Fruit fly (Drosophila melanogaster) whole organism, embryonic: ENCODE data around the gene ovm.

Experiments
- ATbp ChIP-seq: fragments of 200-800 bp; sonication (Bioruptor generic); optimal IDR thresholded peaks from 2 replicates; lab custom pipeline; 2017; ENCODE audit warnings: missing biosample characterization, mild to moderate bottlenecking, missing genetic modification characterization, missing genetic modification reagents
- Abd-B ChIP-seq: fragments of 200-800 bp; sonication (Bioruptor generic); optimal IDR thresholded peaks from 2 replicates; lab custom pipeline; 2018; ENCODE audit warnings: missing biosample characterization, mild to moderate bottlenecking, missing genetic modification characterization, moderate library complexity
- Ada2b ChIP-seq: fragments of 200-800 bp; sonication (Bioruptor generic); IDR thresholded peaks from 2 replicates; pipeline ENCODE4 v1.3.6; 2022; ENCODE audit warnings: missing biosample characterization, missing genetic modification characterization
- Adf1 ChIP-seq: fragments of 200-800 bp; sonication (Bioruptor generic); IDR thresholded peaks from 2 replicates; pipeline ENCODE4 v1.3.6; 2022; ENCODE audit warnings: missing biosample characterization, missing genetic modification characterization
- Awh ChIP-seq: fragments of 200-800 bp; sonication (Bioruptor generic); IDR thresholded peaks from 2 replicates; pipeline ENCODE4, ENCODE4 v1.3.6; 2022; ENCODE audit warnings: missing biosample characterization, missing genetic modification characterization
- Blimp-1 ChIP-seq: fragments of 200-800 bp; sonication (Bioruptor generic); optimal IDR thresholded peaks from 3 replicates; lab custom pipeline; 2018; ENCODE audit warnings: missing biosample characterization, missing genetic modification characterization, mild to moderate bottlenecking, moderate library complexity, missing genetic modification reagents
- CG10147 ChIP-seq: fragments of 200-800 bp; sonication (Bioruptor generic); optimal IDR thresholded peaks from 2 replicates; lab custom pipeline; 2019; ENCODE audit warnings: missing biosample characterization, mild to moderate bottlenecking, missing genetic modification characterization, moderate library complexity
- CG10543 ChIP-seq: fragments of 200-800 bp; sonication (Bioruptor generic); optimal IDR thresholded peaks from 3 replicates; lab custom pipeline; 2017; ENCODE audit warnings: missing biosample characterization, mild to moderate bottlenecking, missing genetic modification characterization, moderate library complexity
- CG12219 ChIP-seq: fragments of 200-800 bp; sonication (Bioruptor generic); optimal IDR thresholded peaks from 3 replicates; lab custom pipeline; 2018; ENCODE audit warnings: missing biosample characterization, mild to moderate bottlenecking, missing genetic modification characterization
- CG14050 ChIP-seq: fragments of 200-800 bp; sonication (Bioruptor generic); IDR thresholded peaks from 3 replicates; pipeline ENCODE4 v1.3.6; 2022; ENCODE audit warnings: missing biosample characterization, missing genetic modification characterization
- CG14710 ChIP-seq: fragments of 200-800 bp; sonication (Bioruptor generic); optimal IDR thresholded peaks from 3 replicates; lab custom pipeline; 2019; ENCODE audit warnings: missing biosample characterization, mild to moderate bottlenecking, missing genetic modification characterization, moderate library complexity
- CG15011 ChIP-seq: fragments of 200-800 bp; sonication (Bioruptor generic); optimal IDR thresholded peaks from 3 replicates; lab custom pipeline; 2018; ENCODE audit warnings: missing biosample characterization, mild to moderate bottlenecking, missing genetic modification characterization
- CG1603 ChIP-seq: fragments of 200-800 bp; sonication (Bioruptor generic); optimal IDR thresholded peaks from 2 replicates; lab custom pipeline; 2019; ENCODE audit warnings: missing biosample characterization, mild to moderate bottlenecking, missing genetic modification characterization, moderate library complexity
- CG17359 ChIP-seq: fragments of 200-800 bp; sonication (Bioruptor generic); optimal IDR thresholded peaks from 3 replicates; lab custom pipeline; 2018; ENCODE audit warnings: missing biosample characterization, mild to moderate bottlenecking, missing genetic modification characterization, moderate library complexity
- CG17385 ChIP-seq: fragments of 200-800 bp; sonication (Bioruptor generic); optimal IDR thresholded peaks from 3 replicates; lab custom pipeline; 2018; ENCODE audit warnings: missing biosample characterization, mild to moderate bottlenecking, missing genetic modification characterization
- CG2875 ChIP-seq: fragments of 200-800 bp; sonication (Bioruptor generic); optimal IDR thresholded peaks from 2 replicates; lab custom pipeline; 2017; ENCODE audit warnings: missing biosample characterization, mild to moderate bottlenecking, missing genetic modification characterization, missing genetic modification reagents
- CG4282 ChIP-seq: fragments of 200-800 bp; sonication (Bioruptor generic); optimal IDR thresholded peaks from 2 replicates; lab custom pipeline; 2016; ENCODE audit warnings: missing biosample characterization, missing genetic modification characterization
- CG4404 ChIP-seq: fragments of 200-800 bp; sonication (Bioruptor generic); IDR thresholded peaks from 2 replicates; pipeline ENCODE4 v1.3.6; 2022; ENCODE audit warnings: missing biosample characterization, missing genetic modification characterization
- CG5245 ChIP-seq: fragments of 200-800 bp; sonication (Bioruptor generic); optimal IDR thresholded peaks from 3 replicates; lab custom pipeline; 2016; ENCODE audit warnings: missing biosample characterization, missing genetic modification characterization
- CG6272 ChIP-seq: fragments of 200-800 bp; sonication (Bioruptor generic); IDR thresholded peaks from 2 replicates; pipeline ENCODE4 v1.3.6; 2022; ENCODE audit warnings: missing biosample characterization, missing genetic modification characterization
- CG6854 ChIP-seq: fragments of 200-800 bp; sonication (Bioruptor generic); optimal IDR thresholded peaks from 3 replicates; lab custom pipeline; 2017; ENCODE audit warnings: missing biosample characterization, mild to moderate bottlenecking, missing genetic modification characterization
- CG8290 ChIP-seq, 3 experiments: fragments of 200-800 bp; sonication (Bioruptor generic); optimal IDR thresholded peaks; 2 replicates each; lab custom pipeline; 2016 to 2019; ENCODE audit warnings: missing biosample characterization in 3 of 3, missing genetic modification characterization in 3 of 3, mild to moderate bottlenecking in 2 of 3, moderate library complexity in 1 of 3
- CG8388 ChIP-seq: fragments of 200-800 bp; sonication (Bioruptor generic); optimal IDR thresholded peaks from 2 replicates; lab custom pipeline; 2019; ENCODE audit warnings: missing biosample characterization, mild to moderate bottlenecking, missing genetic modification characterization, moderate library complexity
- Fer1 ChIP-seq: fragments of 200-800 bp; sonication (Bioruptor generic); optimal IDR thresholded peaks from 2 replicates; lab custom pipeline; 2017; ENCODE audit warnings: missing biosample characterization, mild to moderate bottlenecking, missing genetic modification characterization
- HLH4C ChIP-seq: fragments of 200-800 bp; sonication (Bioruptor generic); IDR thresholded peaks from 3 replicates; pipeline ENCODE4 v1.3.6; 2022; ENCODE audit warnings: missing biosample characterization, missing genetic modification characterization; ENCODE audit not compliant: partially characterized antibody
- Hey ChIP-seq: fragments of 200-800 bp; sonication (Bioruptor generic); optimal IDR thresholded peaks from 3 replicates; lab custom pipeline; 2018; ENCODE audit warnings: missing biosample characterization, mild to moderate bottlenecking, missing genetic modification characterization
- HmgD ChIP-seq: fragments of 200-800 bp; sonication (Bioruptor generic); optimal IDR thresholded peaks from 3 replicates; lab custom pipeline; 2016; ENCODE audit warnings: missing biosample characterization, missing genetic modification characterization
- HmgZ ChIP-seq: fragments of 200-800 bp; sonication (Bioruptor generic); optimal IDR thresholded peaks from 2 replicates; lab custom pipeline; 2018; ENCODE audit warnings: missing biosample characterization, mild to moderate bottlenecking, missing genetic modification characterization
- Hr3 ChIP-seq: fragments of 200-800 bp; sonication (Bioruptor generic); optimal IDR thresholded peaks from 3 replicates; lab custom pipeline; 2016; ENCODE audit warnings: missing biosample characterization, missing genetic modification characterization
- Hr78 ChIP-seq, 2 experiments: fragments of 200-800 bp in 1 of 2; fragments of >200 bp in 1 of 2; sonication (Bioruptor generic) in 1 of 2; optimal IDR thresholded peaks; 2 replicates each; lab custom pipeline; 2017 to 2019; ENCODE audit warnings: missing biosample characterization in 2 of 2, missing genetic modification characterization in 2 of 2, mild to moderate bottlenecking in 1 of 2, moderate library complexity in 1 of 2
- MTF-1 ChIP-seq: fragments of 200-800 bp; sonication (Bioruptor generic); optimal IDR thresholded peaks from 2 replicates; lab custom pipeline; 2018; ENCODE audit warnings: missing biosample characterization, mild to moderate bottlenecking, missing genetic modification characterization, borderline replicate concordance
- Meics ChIP-seq: fragments of 200-800 bp; sonication (Bioruptor generic); optimal IDR thresholded peaks from 2 replicates; lab custom pipeline; 2017; ENCODE audit warnings: missing biosample characterization, mild to moderate bottlenecking, missing genetic modification characterization
- Mes4 ChIP-seq: fragments of 200-800 bp; sonication (Bioruptor generic); optimal IDR thresholded peaks from 2 replicates; lab custom pipeline; 2016; ENCODE audit warnings: missing biosample characterization, missing genetic modification characterization
- Scr ChIP-seq: fragments of 200-800 bp; sonication (Bioruptor generic); IDR thresholded peaks from 2 replicates; pipeline ENCODE4 v1.3.6; 2022; ENCODE audit warnings: missing biosample characterization, missing genetic modification characterization; ENCODE audit not compliant: partially characterized antibody
- Side ChIP-seq: fragments of 200-800 bp; sonication (Bioruptor generic); optimal IDR thresholded peaks from 2 replicates; lab custom pipeline; 2016; ENCODE audit warnings: missing biosample characterization, missing genetic modification characterization
- Usf ChIP-seq: fragments of 200-800 bp; sonication (Bioruptor generic); optimal IDR thresholded peaks from 2 replicates; lab custom pipeline; 2017; ENCODE audit warnings: missing genotype, missing biosample characterization, missing genetic modification characterization
- ap ChIP-seq: fragments of 200-800 bp; sonication (Bioruptor generic); IDR thresholded peaks from 2 replicates; pipeline ENCODE4 v1.3.6; 2022; ENCODE audit warnings: missing biosample characterization, missing genetic modification characterization
- ara ChIP-seq: fragments of 200-800 bp; sonication (Bioruptor generic); IDR thresholded peaks from 2 replicates; pipeline ENCODE4 v1.3.6; 2022; ENCODE audit warnings: missing biosample characterization, missing genetic modification characterization
- btn ChIP-seq: fragments of 200-800 bp; sonication (Bioruptor generic); optimal IDR thresholded peaks from 2 replicates; lab custom pipeline; 2016; ENCODE audit warnings: missing biosample characterization, missing genetic modification characterization
- cg ChIP-seq: fragments of 200-800 bp; sonication (Bioruptor generic); optimal IDR thresholded peaks from 3 replicates; lab custom pipeline; 2019; ENCODE audit warnings: missing biosample characterization, mild to moderate bottlenecking, missing genetic modification characterization, moderate library complexity
- dm ChIP-seq: fragments of 200-800 bp; sonication (Bioruptor generic); optimal IDR thresholded peaks from 3 replicates; lab custom pipeline; 2016; ENCODE audit warnings: missing biosample characterization, missing genetic modification characterization
- emc ChIP-seq: fragments of 200-800 bp; sonication (Bioruptor generic); optimal IDR thresholded peaks from 2 replicates; lab custom pipeline; 2016; ENCODE audit warnings: missing biosample characterization, missing genetic modification characterization
- fd102C ChIP-seq: fragments of 200-800 bp; sonication (Bioruptor generic); optimal IDR thresholded peaks from 2 replicates; lab custom pipeline; 2018; ENCODE audit warnings: missing biosample characterization, mild to moderate bottlenecking, missing genetic modification characterization, moderate library complexity
- gfzf ChIP-seq: fragments of 200-800 bp; sonication (Bioruptor generic); optimal IDR thresholded peaks from 2 replicates; lab custom pipeline; 2016; ENCODE audit warnings: missing biosample characterization, mild to moderate bottlenecking, missing genetic modification characterization, moderate library complexity
- kni ChIP-seq: fragments of 200-800 bp; sonication (Bioruptor generic); optimal IDR thresholded peaks from 3 replicates; lab custom pipeline; 2017; ENCODE audit warnings: mild to moderate bottlenecking, missing biosample characterization, missing genetic modification reagents, missing genetic modification characterization
- p53 ChIP-seq: fragments of 200-800 bp; sonication (Bioruptor generic); optimal IDR thresholded peaks from 2 replicates; lab custom pipeline; 2016; ENCODE audit warnings: missing biosample characterization, missing genetic modification characterization
- phol ChIP-seq: fragments of 200-800 bp; sonication (Bioruptor generic); optimal IDR thresholded peaks from 3 replicates; lab custom pipeline; 2018; ENCODE audit warnings: missing biosample characterization, mild to moderate bottlenecking, missing genetic modification characterization, moderate library complexity
- psq ChIP-seq: fragments of 200-800 bp; sonication (Bioruptor generic); optimal IDR thresholded peaks from 2 replicates; lab custom pipeline; 2017; ENCODE audit warnings: missing biosample characterization, missing genetic modification characterization
- unc-4 ChIP-seq: fragments of 200-800 bp; sonication (Bioruptor generic); IDR thresholded peaks from 2 replicates; pipeline ENCODE4 v1.3.6; 2022; ENCODE audit warnings: missing biosample characterization, missing genetic modification characterization; ENCODE audit not compliant: partially characterized antibody

The ovm gene

dm6 chr2L:158649-159257, 18.0 kb upstream of the ovm start, which contains the start of the genes CG33635 and spen (continued):
- peak; percentile 35 for TF ChIP-seq CG12219 (GFP tag; lab: Kevin White, UChicago)
- no peak for TF ChIP-seq Scr (GFP tag; lab: Robert Waterston, UW)
- peak; percentile 56 for TF ChIP-seq CG17385 (GFP tag; lab: Kevin White, UChicago)
- peak; percentile 75 for TF ChIP-seq CG14710
- TF ChIP-seq CG6272 = no peak
- peak; percentile 44 for TF ChIP-seq CG17359
- peak; percentile 70 for TF ChIP-seq HmgZ (tag; lab: Kevin White, UChicago)
- TF ChIP-seq btn (GFP tag; lab: Kevin White, UChicago) = no peak
- TF ChIP-seq Ada2b (GFP tag; lab: Robert Waterston, UW) = no peak
- no peak for TF ChIP-seq CG8388 (GFP tag; lab: Kevin White, UChicago)
- TF ChIP-seq ara (GFP tag; lab: Robert Waterston, UW) = no peak
- peak; percentile 78 for TF ChIP-seq CG10543 (GFP tag; lab: Kevin White, UChicago)
- no peak for TF ChIP-seq Hr3 (GFP tag; lab: Kevin White, UChicago)
- no peak for TF ChIP-seq CG2875 (GFP tag; lab: Kevin White, UChicago)
- TF ChIP-seq unc-4 = no peak
- no peak for TF ChIP-seq ap (GFP tag; lab: Robert Waterston, UW)
- no peak for TF ChIP-seq fd102C
- no peak for TF ChIP-seq ATbp (GFP tag; lab: Kevin White, UChicago)
- TF ChIP-seq CG4282 (GFP tag; lab: Kevin White, UChicago) = no peak
- TF ChIP-seq CG5245 (GFP tag; lab: Kevin White, UChicago) = no peak
- TF ChIP-seq p53 (GFP tag; lab: Kevin White, UChicago) = peak; percentile 3
- TF ChIP-seq CG15011 (GFP tag; lab: Kevin White, UChicago) = no peak
- TF ChIP-seq Fer1 (GFP tag; lab: Kevin White, UChicago) = peak; percentile 68
- peak; percentile 65 for TF ChIP-seq CG10147 (GFP tag; lab: Kevin White, UChicago)
- TF ChIP-seq kni (GFP tag; lab: Kevin White, UChicago) = peak; percentile 66
- TF ChIP-seq CG1603 (tag; lab: Kevin White, UChicago) = peak; percentile 63
- TF ChIP-seq Adf1 (GFP tag; lab: Robert Waterston, UW) = no peak
- peak; percentile 22 for TF ChIP-seq Meics (GFP tag; lab: Kevin White, UChicago)
- TF ChIP-seq CG8290 (GFP tag; optimal IDR thresholded peaks at IDR 0.05; lab: Kevin White, UChicago) = no peak
- TF ChIP-seq CG8290 (tag; optimal IDR thresholded peaks at IDR 0.05; lab: Kevin White, UChicago) = peak in 1 of 2 experiments; percentile 31
- peak; percentile 47 for TF ChIP-seq HmgD (GFP tag; lab: Kevin White, UChicago)
- TF ChIP-seq psq (GFP tag; lab: Kevin White, UChicago) = no peak
- no peak for TF ChIP-seq CG4404
- no peak for TF ChIP-seq HLH4C
- peak; percentile 25 for TF ChIP-seq dm (GFP tag; lab: Kevin White, UChicago)
- TF ChIP-seq Blimp-1 = no peak
- TF ChIP-seq gfzf = peak; percentile 97
- TF ChIP-seq emc (GFP tag; lab: Kevin White, UChicago) = no peak
- TF ChIP-seq CG14050 (GFP tag; lab: Robert Waterston, UW) = no peak
- TF ChIP-seq Mes4 (GFP tag; lab: Kevin White, UChicago) = no peak
- TF ChIP-seq Hey (tag; lab: Kevin White, UChicago) = peak; percentile 8
- TF ChIP-seq CG6854 = peak; percentile 57
- peak; percentile 30 for TF ChIP-seq Side
- TF ChIP-seq cg (GFP tag; lab: Kevin White, UChicago) = peak; percentile 84
- TF ChIP-seq phol (tag; lab: Kevin White, UChicago) = peak; percentile 21
- peak; percentile 4 for TF ChIP-seq MTF-1 (GFP tag; lab: Kevin White, UChicago)
- TF ChIP-seq Awh = no peak
- no peak for TF ChIP-seq Hr78 (GFP tag; optimal IDR thresholded peaks at IDR 0.05; lab: Kevin White, UChicago)
- TF ChIP-seq Usf (GFP tag; lab: Kevin White, UChicago) = no peak
- TF ChIP-seq Abd-B (GFP tag; lab: Kevin White, UChicago) = no peak
